Fruit fly (Drosophila melanogaster) whole organism, embryonic: ENCODE measurements around the gene mRpL27.

Experiments
- Atf6 ChIP-seq: fragments of 200-800 bp; sonication (Bioruptor generic); IDR thresholded peaks from 2 replicates; pipeline ENCODE4 v1.3.6; 2022; ENCODE audit warnings: missing biosample characterization, missing genetic modification characterization
- CG12104 ChIP-seq: fragments of 200-800 bp; sonication (Bioruptor generic); optimal IDR thresholded peaks from 3 replicates; lab custom pipeline; 2016; ENCODE audit warnings: missing biosample characterization, missing genetic modification characterization
- CG12299 ChIP-seq: fragments of 200-800 bp; sonication (Bioruptor generic); optimal IDR thresholded peaks from 2 replicates; lab custom pipeline; 2018; ENCODE audit warnings: missing biosample characterization, mild to moderate bottlenecking, missing genetic modification characterization
- CG16815 ChIP-seq: fragments of 200-800 bp; sonication (Bioruptor generic); optimal IDR thresholded peaks from 3 replicates; lab custom pipeline; 2017; ENCODE audit warnings: missing biosample characterization, mild to moderate bottlenecking, missing genetic modification characterization
- CG2116 ChIP-seq: fragments of 200-800 bp; sonication (Bioruptor generic); optimal IDR thresholded peaks from 3 replicates; lab custom pipeline; 2018; ENCODE audit warnings: missing biosample characterization, mild to moderate bottlenecking, missing genetic modification characterization
- CG32772 ChIP-seq: fragments of 200-800 bp; sonication (Bioruptor generic); IDR thresholded peaks from 2 replicates; pipeline ENCODE4 v1.3.6; 2022; ENCODE audit warnings: missing biosample characterization, missing genetic modification characterization
- Chrac-16 ChIP-seq: fragments of 200-800 bp; sonication (Bioruptor generic); optimal IDR thresholded peaks from 3 replicates; lab custom pipeline; 2016; ENCODE audit warnings: missing biosample characterization, missing genetic modification characterization
- Hmr ChIP-seq: fragments of 200-800 bp; sonication (Bioruptor generic); optimal IDR thresholded peaks from 3 replicates; lab custom pipeline; 2017; ENCODE audit warnings: mild to moderate bottlenecking, missing biosample characterization, missing genetic modification reagents, missing genetic modification characterization
- Hr3 ChIP-seq: fragments of 200-800 bp; sonication (Bioruptor generic); optimal IDR thresholded peaks from 3 replicates; lab custom pipeline; 2016; ENCODE audit warnings: missing biosample characterization, missing genetic modification characterization
- Lhr ChIP-seq: fragments of 200-800 bp; sonication (Bioruptor generic); optimal IDR thresholded peaks from 3 replicates; lab custom pipeline; 2017; ENCODE audit warnings: mild to moderate bottlenecking, missing biosample characterization, missing genetic modification reagents, missing genetic modification characterization
- grn ChIP-seq: fragments of 200-800 bp; sonication (Bioruptor generic); optimal IDR thresholded peaks from 3 replicates; lab custom pipeline; 2017; ENCODE audit warnings: missing biosample characterization, missing genetic modification characterization
- lola ChIP-seq, 3 experiments: fragments of >200 bp in 2 of 3; fragments of 200-800 bp in 1 of 3; sonication (Bioruptor generic) in 1 of 3; optimal IDR thresholded peaks; 2 replicates each; lab custom pipeline; 2017 to 2019; ENCODE audit warnings: missing biosample characterization in 3 of 3, missing genetic modification characterization in 3 of 3, mild to moderate bottlenecking in 1 of 3, moderate library complexity in 1 of 3
- pnt ChIP-seq: fragments of 200-800 bp; sonication (Bioruptor generic); optimal IDR thresholded peaks from 3 replicates; lab custom pipeline; 2016; ENCODE audit warnings: missing biosample characterization, missing genetic modification characterization

DNA sequence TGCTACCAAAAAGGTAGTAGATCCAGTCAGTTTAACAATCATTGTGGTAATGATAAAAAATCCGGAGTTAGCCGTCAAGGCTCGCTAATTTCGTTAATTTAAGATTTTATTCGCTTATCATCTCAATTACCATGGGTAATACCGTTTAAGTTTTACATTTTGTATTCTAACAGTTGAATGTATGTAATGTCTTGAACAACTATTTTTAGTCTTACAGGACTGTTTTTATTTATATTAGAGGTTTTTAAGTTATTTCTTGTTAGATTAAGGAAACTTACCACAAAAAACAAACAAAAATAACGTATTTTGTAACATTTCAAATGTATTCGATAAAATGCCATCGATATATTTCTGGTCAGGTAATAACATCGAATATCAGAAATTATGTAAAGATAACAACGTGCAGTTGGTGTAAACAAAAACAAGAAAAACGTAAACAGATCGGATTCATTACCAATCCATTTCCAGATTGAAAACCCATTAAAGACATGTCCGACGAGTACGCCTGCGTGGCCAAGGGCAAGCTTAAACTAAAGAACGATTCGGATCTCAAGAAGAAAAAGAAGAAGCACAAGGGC is 17.3 kb downstream of the mRpL27 start, which contains the start of the genes Sfp24F and CG15432:
- no peak for TF ChIP-seq CG12104 (GFP tag; lab: Kevin White, UChicago)
- no peak for TF ChIP-seq Hmr (GFP tag; lab: Kevin White, UChicago)
- TF ChIP-seq lola (GFP tag; optimal IDR thresholded peaks at IDR 0.05; lab: Kevin White, UChicago): no peak
- TF ChIP-seq pnt: no peak
- TF ChIP-seq Hr3 (GFP tag; lab: Kevin White, UChicago): no peak
- TF ChIP-seq Lhr: no peak
- no peak for TF ChIP-seq CG16815 (GFP tag; lab: Kevin White, UChicago)
- TF ChIP-seq CG12299 (tag; lab: Kevin White, UChicago): no peak
- TF ChIP-seq Atf6 (GFP tag; lab: Robert Waterston, UW): no peak
- TF ChIP-seq CG32772 (GFP tag; lab: Robert Waterston, UW): no peak
- peak; percentile 72 for TF ChIP-seq CG2116 (GFP tag; lab: Kevin White, UChicago)
- no peak for TF ChIP-seq Chrac-16
- TF ChIP-seq grn: no peak
